Worm (Caenorhabditis elegans): ENCODE data around the gene fli-1.
A peak's percentile ranks its signal among the peaks of the same experiment; 100 is the strongest.

The fli-1 gene

DNA sequence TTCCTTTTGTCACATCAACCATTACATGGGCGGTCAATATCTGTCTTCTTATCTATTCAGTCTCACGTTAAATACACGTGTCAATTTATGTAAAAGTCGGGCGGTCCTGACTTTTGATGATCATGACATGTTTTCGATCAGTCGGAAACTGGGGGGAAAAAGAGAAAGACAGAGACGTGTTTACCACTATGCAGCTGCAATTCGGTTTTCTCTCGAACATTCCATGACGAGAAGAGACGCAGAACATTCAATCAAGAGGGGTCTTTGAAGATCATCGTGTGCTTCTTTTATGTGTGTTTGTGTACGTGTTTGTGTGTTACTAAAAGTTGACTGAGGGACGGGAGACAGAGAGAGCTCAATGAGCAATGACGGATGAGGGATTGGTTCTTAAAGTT, 25.2 kb downstream of the fli-1 start (continued):
- TF ChIP-seq F10E7.11 (tag; optimal IDR thresholded peaks at IDR 0.05) (no peak), F22D6.2 (tag; optimal IDR thresholded peaks at IDR 0.05) (peak; percentile 80), bed-1 (GFP tag; IDR thresholded peaks at IDR 0.05) (0 out of 2 replicates have a peak, but pooled peaks have one; percentile 79), lin-54 (GFP tag; optimal IDR thresholded peaks at IDR 0.05) (peak; percentile 24), cebp-1 (GFP tag; IDR thresholded peaks at IDR 0.05) (no peak), cebp-1 (tag; optimal IDR thresholded peaks at IDR 0.05) (peak; percentile 81), snpc-1.3 (tag; optimal IDR thresholded peaks at IDR 0.05; ENCODE audit: insufficient read depth) (no peak), ztf-26 (tag; optimal IDR thresholded peaks at IDR 0.05) (peak; percentile 93), F49E8.2 (tag; optimal IDR thresholded peaks at IDR 0.05; ENCODE audit: insufficient read depth) (no peak), pha-4 (tag; optimal IDR thresholded peaks at IDR 0.05) (no peak), nhr-80 (tag; optimal IDR thresholded peaks at IDR 0.05) (peak; percentile 81), ceh-100 (GFP tag; IDR thresholded peaks at IDR 0.05) (no peak), ztf-28 (GFP tag; IDR thresholded peaks at IDR 0.05) (no peak), lin-40 (tag; optimal IDR thresholded peaks at IDR 0.05) (peak; percentile 91), let-607 (tag; optimal IDR thresholded peaks at IDR 0.05) (peak in 1 of 2 experiments; percentile 85), Y56A3A.18 (GFP tag; IDR thresholded peaks at IDR 0.05) (no peak), efl-1 (GFP tag; optimal IDR thresholded peaks at IDR 0.05) (no peak), snpc-1.1 (tag; optimal IDR thresholded peaks at IDR 0.05; ENCODE audit: insufficient read depth) (no peak), nhr-179 (tag; optimal IDR thresholded peaks at IDR 0.05) (no peak), sea-2 (GFP tag; IDR thresholded peaks at IDR 0.05) (no peak), ZK185.1 (tag; optimal IDR thresholded peaks at IDR 0.05; ENCODE audit: poor library complexity, severe bottlenecking) (peak; percentile 39), F57A8.1 (GFP tag; optimal IDR thresholded peaks at IDR 0.05) (no peak), gei-17 (GFP tag; optimal IDR thresholded peaks at IDR 0.05) (peak; percentile 60), F55B11.4 (tag; optimal IDR thresholded peaks at IDR 0.05; ENCODE audit: borderline replicate concordance, insufficient read depth) (no peak), athp-1 (tag; optimal IDR thresholded peaks at IDR 0.05) (no peak), mel-28 (tag; optimal IDR thresholded peaks at IDR 0.05; ENCODE audit: borderline replicate concordance) (no peak), rcor-1 (GFP tag; IDR thresholded peaks at IDR 0.05) (no peak), aptf-3 (GFP tag; IDR thresholded peaks at IDR 0.05) (no peak), attf-6 (GFP tag; IDR thresholded peaks at IDR 0.05) (no peak), madf-6 (GFP tag; IDR thresholded peaks at IDR 0.05) (no peak), die-1 (tag; optimal IDR thresholded peaks at IDR 0.05) (peak; percentile 52), chd-7 (tag; optimal IDR thresholded peaks at IDR 0.05) (peak; percentile 88), snpc-3.4 (tag; optimal IDR thresholded peaks at IDR 0.05) (peak; percentile 12), aptf-2 (GFP tag; conservative IDR thresholded peaks at IDR 0.05) (no peak), egl-18 (GFP tag; IDR thresholded peaks at IDR 0.05) (no peak), dox-1 (GFP tag; IDR thresholded peaks at IDR 0.05) (peak; percentile 52; the same call in 1 of the 2 replicates), F37B4.10 (GFP tag; IDR thresholded peaks at IDR 0.05) (no peak), Y53G8AR.9 (GFP tag; conservative IDR thresholded peaks at IDR 0.05) (0 out of 2 replicates have a peak, but pooled peaks have one; percentile 48), K11D2.4 (GFP tag; IDR thresholded peaks at IDR 0.05) (peak; percentile 74), B0019.2 (GFP tag; conservative IDR thresholded peaks at IDR 0.05) (no peak)

All from whole organism, young adult.